Worm (Caenorhabditis elegans): ENCODE measurements around the gene Y62E10A.20.

DNA sequence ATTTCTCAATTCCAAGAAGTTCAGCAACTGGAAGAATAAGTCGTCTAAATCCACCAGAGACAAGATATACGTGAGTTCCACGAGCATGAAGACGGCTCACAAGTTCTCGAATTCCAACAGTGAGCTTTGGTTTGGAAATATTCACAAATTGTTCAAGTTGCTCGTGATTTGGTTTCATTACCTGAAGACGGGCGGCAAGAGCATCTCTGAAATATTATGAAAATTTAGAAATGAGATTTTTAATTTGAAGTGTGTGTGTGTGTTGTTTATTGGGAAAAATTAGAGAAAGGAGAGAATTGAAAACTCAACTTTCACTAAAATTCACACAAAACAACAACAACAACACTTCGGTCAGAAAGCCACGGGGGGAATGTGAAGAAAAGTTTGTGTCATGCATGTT lies 4.9 kb upstream of the Y62E10A.20 start:
- no peak for TF ChIP-seq pha-4 (tag; optimal IDR thresholded peaks at IDR 0.05)
- no peak for TF ChIP-seq nhr-11 (tag; optimal IDR thresholded peaks at IDR 0.05)
